Fruit fly (Drosophila melanogaster) whole organism, wandering third instar larva: Measurements from ENCODE around the gene CG10405.

Experiments used
- Dfd ChIP-seq: fragments of >200 bp; optimal IDR thresholded peaks from 2 replicates; lab custom pipeline; 2017; ENCODE audit warnings: missing biosample characterization, missing genetic modification characterization
- Sp1 ChIP-seq: fragments of 200-800 bp; sonication (Bioruptor generic); optimal IDR thresholded peaks from 3 replicates; lab custom pipeline; 2019; ENCODE audit warnings: missing biosample characterization, mild to moderate bottlenecking, missing genetic modification characterization, moderate library complexity
- br ChIP-seq: fragments of 200-800 bp; sonication (Bioruptor generic); optimal IDR thresholded peaks from 2 replicates; lab custom pipeline; 2016; ENCODE audit warnings: missing biosample characterization, missing genetic modification characterization
- lola ChIP-seq: fragments of >200 bp; optimal IDR thresholded peaks from 2 replicates; lab custom pipeline; 2017; ENCODE audit warnings: missing biosample characterization, missing genetic modification characterization
- psq ChIP-seq: fragments of 200-800 bp; sonication (Bioruptor generic); optimal IDR thresholded peaks from 3 replicates; lab custom pipeline; 2017; ENCODE audit warnings: missing biosample characterization, mild to moderate bottlenecking, missing genetic modification characterization, moderate library complexity
- rgr ChIP-seq: fragments of 200-800 bp; sonication (Bioruptor generic); optimal IDR thresholded peaks from 3 replicates; lab custom pipeline; 2016; ENCODE audit warnings: missing biosample characterization, mild to moderate bottlenecking, missing genetic modification characterization
- usp ChIP-seq: fragments of >200 bp; optimal IDR thresholded peaks from 2 replicates; lab custom pipeline; 2017; ENCODE audit warnings: missing biosample characterization, missing genetic modification characterization

DNA sequence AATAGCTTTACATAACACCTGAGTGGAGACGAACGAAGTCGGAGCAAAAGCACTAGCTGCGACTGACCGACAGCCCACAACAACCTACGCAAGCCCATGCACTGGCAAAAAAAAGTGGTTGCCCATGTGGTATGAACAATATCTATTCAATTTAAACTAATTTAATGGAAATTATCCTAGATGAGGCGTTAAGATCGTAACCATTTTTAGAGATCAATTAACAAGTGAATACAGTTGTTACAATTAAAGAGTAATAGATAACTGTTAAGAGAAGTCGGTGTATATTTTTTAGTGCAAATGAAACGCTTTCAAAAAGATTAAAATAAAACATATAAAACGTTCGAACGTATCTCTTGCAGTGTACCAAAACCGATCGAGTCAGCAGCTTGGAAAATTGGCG lies 41.9 kb downstream of the CG10405 start:
- TF ChIP-seq lola (GFP tag; lab: Kevin White, UChicago) (no peak), rgr (GFP tag; lab: Kevin White, UChicago) (no peak), Sp1 (GFP tag; lab: Kevin White, UChicago) (no peak), psq (GFP tag; lab: Kevin White, UChicago) (no peak), Dfd (GFP tag; lab: Kevin White, UChicago) (no peak), usp (GFP tag; lab: Kevin White, UChicago) (no peak), br (no peak)
